Worm (Caenorhabditis elegans) whole organism, young adult: ENCODE results near the gene taf-10.
A peak's percentile ranks its signal among the peaks of the same experiment; 100 is the strongest.

Experiments used
- B0035.1 ChIP-seq: sonication (generic microtip); optimal IDR thresholded peaks from 2 replicates; lab custom pipeline; 2016; ENCODE audit warnings: missing genetic modification characterization, mild to moderate bottlenecking, missing compliant biosample characterization, missing genotype, missing genetic modification reagents
- B0261.1 ChIP-seq: sonication (generic microtip); optimal IDR thresholded peaks from 2 replicates; lab custom pipeline; 2016; ENCODE audit warnings: mild to moderate bottlenecking, missing genetic modification characterization, moderate library complexity, missing compliant biosample characterization
- D2030.7 ChIP-seq: fragments of 200-800 bp; sonication (Bioruptor generic); IDR thresholded peaks from 2 replicates; pipeline ENCODE4 v1.3.6; 2022; ENCODE audit warnings: missing genetic modification reagents, missing genetic modification characterization, missing compliant biosample characterization
- F39B2.1 ChIP-seq: fragments of 200-800 bp; sonication (Bioruptor generic); IDR thresholded peaks from 2 replicates; pipeline ENCODE4 v1.3.6; 2022; ENCODE audit warnings: missing genetic modification reagents, missing genetic modification characterization, missing compliant biosample characterization
- F49E8.2 ChIP-seq: sonication (generic microtip); optimal IDR thresholded peaks from 3 replicates; lab custom pipeline; 2017; ENCODE audit warnings: missing genetic modification characterization, mild to moderate bottlenecking, missing compliant biosample characterization, antibody characterized with exemption, moderate library complexity; ENCODE audit not compliant: insufficient read depth
- K11D2.4 ChIP-seq: fragments of 200-800 bp; sonication (Bioruptor generic); IDR thresholded peaks from 2 replicates; pipeline ENCODE4 v1.3.6; 2022; ENCODE audit warnings: missing genetic modification reagents, missing genetic modification characterization, missing compliant biosample characterization
- T26A5.8 ChIP-seq: sonication (generic microtip); optimal IDR thresholded peaks from 2 replicates; lab custom pipeline; 2016; ENCODE audit warnings: missing genetic modification characterization, missing compliant biosample characterization
- Y53G8AR.9 ChIP-seq: fragments of 200-800 bp; sonication (Bioruptor generic); conservative IDR thresholded peaks from 2 replicates; pipeline ENCODE4 v1.3.6; 2022; ENCODE audit warnings: missing genetic modification reagents, missing genetic modification characterization, missing compliant biosample characterization
- Y67H2A.10 ChIP-seq: fragments of 200-800 bp; sonication (Bioruptor generic); conservative IDR thresholded peaks from 2 replicates; pipeline ENCODE4 v1.3.6; 2022; ENCODE audit warnings: missing genetic modification reagents, missing genetic modification characterization, missing compliant biosample characterization
- akir-1 ChIP-seq: fragments of 200-800 bp; sonication (Bioruptor generic); optimal IDR thresholded peaks from 2 replicates; lab custom pipeline; 2018; ENCODE audit warnings: mild to moderate bottlenecking, missing genetic modification characterization, moderate library complexity, missing compliant biosample characterization
- athp-1 ChIP-seq: sonication (generic microtip); optimal IDR thresholded peaks from 2 replicates; lab custom pipeline; 2017; ENCODE audit warnings: mild to moderate bottlenecking, missing genetic modification characterization, missing compliant biosample characterization
- attf-6 ChIP-seq: fragments of 200-800 bp; sonication (Bioruptor generic); IDR thresholded peaks from 2 replicates; pipeline ENCODE4 v1.3.6; 2022; ENCODE audit warnings: missing genetic modification reagents, missing genetic modification characterization, missing compliant biosample characterization
- bed-1 ChIP-seq: fragments of 200-800 bp; sonication (Bioruptor generic); IDR thresholded peaks from 2 replicates; pipeline ENCODE4 v1.3.6; 2022; ENCODE audit warnings: missing genetic modification reagents, missing genetic modification characterization, missing compliant biosample characterization
- cebp-1 ChIP-seq, 2 experiments: fragments of 200-800 bp in 1 of 2; sonication (Bioruptor generic) in 1 of 2; sonication (generic microtip) in 1 of 2; IDR thresholded peaks in 1 of 2; optimal IDR thresholded peaks in 1 of 2; 2 replicates each; pipeline versions ENCODE4 v1.3.6 to Lab custom; 2017 to 2022; ENCODE audit warnings: missing compliant biosample characterization in 2 of 2, missing genetic modification characterization in 2 of 2, mild to moderate bottlenecking in 1 of 2, missing genetic modification reagents in 1 of 2, moderate library complexity in 1 of 2
- ceh-40 ChIP-seq: fragments of 200-800 bp; sonication (Bioruptor generic); IDR thresholded peaks from 2 replicates; pipeline ENCODE4 v1.3.6; 2022; ENCODE audit warnings: missing genetic modification characterization, missing compliant biosample characterization
- die-1 ChIP-seq: sonication (generic microtip); optimal IDR thresholded peaks from 2 replicates; lab custom pipeline; 2016; ENCODE audit warnings: missing genotype, mild to moderate bottlenecking, missing genetic modification characterization, missing compliant biosample characterization
- fkh-3 ChIP-seq: sonication (generic microtip); optimal IDR thresholded peaks from 2 replicates; lab custom pipeline; 2016; ENCODE audit warnings: mild to moderate bottlenecking, missing genetic modification characterization, missing compliant biosample characterization
- hlh-12 ChIP-seq: sonication (generic microtip); optimal IDR thresholded peaks from 2 replicates; lab custom pipeline; 2016; ENCODE audit warnings: missing genetic modification characterization, missing compliant biosample characterization
- hmg-1.2 ChIP-seq: fragments of 200-800 bp; sonication (Bioruptor generic); IDR thresholded peaks from 2 replicates; pipeline ENCODE4 v1.3.6; 2022; ENCODE audit warnings: missing genetic modification reagents, missing genetic modification characterization, missing compliant biosample characterization
- hsf-1 ChIP-seq: fragments of 200-800 bp; sonication (Bioruptor generic); IDR thresholded peaks from 2 replicates; pipeline ENCODE4 v1.3.6; 2022; ENCODE audit warnings: missing genetic modification reagents, missing genetic modification characterization, missing compliant biosample characterization
- lag-1 ChIP-seq: fragments of 200-800 bp; sonication (Bioruptor generic); IDR thresholded peaks from 2 replicates; pipeline ENCODE4 v1.3.6; 2022; ENCODE audit warnings: missing genetic modification reagents, missing genetic modification characterization, missing compliant biosample characterization
- lin-40 ChIP-seq: sonication (generic microtip); optimal IDR thresholded peaks from 2 replicates; lab custom pipeline; 2016; ENCODE audit warnings: missing genetic modification characterization, mild to moderate bottlenecking, missing compliant biosample characterization, missing genotype, missing genetic modification reagents
- madf-10 ChIP-seq: sonication (generic microtip); optimal IDR thresholded peaks from 2 replicates; lab custom pipeline; 2016; ENCODE audit warnings: mild to moderate bottlenecking, missing genetic modification characterization, missing compliant biosample characterization
- madf-6 ChIP-seq: fragments of 200-800 bp; sonication (Bioruptor generic); IDR thresholded peaks from 2 replicates; pipeline ENCODE4 v1.3.6; 2022; ENCODE audit warnings: missing genetic modification reagents, missing genetic modification characterization, missing compliant biosample characterization
- mel-28 ChIP-seq: sonication (generic microtip); optimal IDR thresholded peaks from 2 replicates; lab custom pipeline; 2016; ENCODE audit warnings: borderline replicate concordance, mild to moderate bottlenecking, missing genetic modification characterization, missing compliant biosample characterization
- mes-4 ChIP-seq: sonication (generic microtip); optimal IDR thresholded peaks from 2 replicates; lab custom pipeline; 2016; ENCODE audit warnings: missing genotype, missing genetic modification characterization, missing compliant biosample characterization
- nfya-1 ChIP-seq: sonication (generic microtip); optimal IDR thresholded peaks from 2 replicates; lab custom pipeline; 2017; ENCODE audit warnings: antibody characterized with exemption, missing compliant biosample characterization, missing genetic modification characterization, borderline replicate concordance; ENCODE audit not compliant: insufficient read depth
- nfya-2 ChIP-seq: fragments of 200-800 bp; sonication (Bioruptor generic); IDR thresholded peaks from 2 replicates; pipeline ENCODE4 v1.3.6; 2022; ENCODE audit warnings: missing genetic modification reagents, missing genetic modification characterization, missing compliant biosample characterization
- nfyb-1 ChIP-seq: fragments of 200-800 bp; sonication (Bioruptor generic); IDR thresholded peaks from 2 replicates; pipeline ENCODE4 v1.3.6; 2022; ENCODE audit warnings: missing genetic modification reagents, missing genetic modification characterization, missing compliant biosample characterization
- nhr-80 ChIP-seq: sonication (generic microtip); optimal IDR thresholded peaks from 2 replicates; lab custom pipeline; 2016; ENCODE audit warnings: missing genetic modification characterization, missing compliant biosample characterization
- rcor-1 ChIP-seq: fragments of 200-800 bp; sonication (Bioruptor generic); IDR thresholded peaks from 2 replicates; pipeline ENCODE4 v1.3.6; 2022; ENCODE audit warnings: missing genetic modification reagents, missing genetic modification characterization, missing compliant biosample characterization
- rec-8 ChIP-seq, 2 experiments: sonication (generic microtip); optimal IDR thresholded peaks; 2 replicates each; lab custom pipeline; 2016; ENCODE audit warnings: mild to moderate bottlenecking in 2 of 2, missing genetic modification characterization in 2 of 2, missing genetic modification reagents in 2 of 2, missing genotype in 2 of 2, missing biosample characterization in 1 of 2, missing compliant biosample characterization in 1 of 2, moderate library complexity in 1 of 2
- repo-1 ChIP-seq: sonication (generic microtip); optimal IDR thresholded peaks from 2 replicates; lab custom pipeline; 2017; ENCODE audit warnings: mild to moderate bottlenecking, missing genetic modification characterization, missing compliant biosample characterization
- rpc-1 ChIP-seq, 2 experiments: fragments of 150-350 bp in 1 of 2; sonication (generic microtip) in 1 of 2; optimal IDR thresholded peaks; 2 replicates each; lab custom pipeline; 2014 to 2018; ENCODE audit warnings: missing biosample characterization in 1 of 2, missing genetic modification characterization in 1 of 2, missing genetic modification reagents in 1 of 2, missing genotype in 1 of 2
- sea-2 ChIP-seq: fragments of 200-800 bp; sonication (Bioruptor generic); IDR thresholded peaks from 2 replicates; pipeline ENCODE4 v1.3.6; 2022; ENCODE audit warnings: missing genetic modification characterization, missing compliant biosample characterization
- snpc-4 ChIP-seq, 5 experiments: fragments of 150-350 bp in 1 of 5; sonication (generic microtip) in 4 of 5; optimal IDR thresholded peaks; 2 replicates each; lab custom pipeline; 2014 to 2018; ENCODE audit warnings: missing genetic modification characterization in 5 of 5, missing biosample characterization in 3 of 5, antibody characterized with exemption in 2 of 5, mild to moderate bottlenecking in 2 of 5, missing compliant biosample characterization in 2 of 5, missing genotype in 2 of 5, moderate library complexity in 2 of 5, missing genetic modification reagents in 1 of 5
- xnd-1 ChIP-seq: sonication (generic microtip); optimal IDR thresholded peaks from 2 replicates; lab custom pipeline; 2016; ENCODE audit warnings: missing genotype, missing genetic modification reagents, missing genetic modification characterization, missing compliant biosample characterization
- ztf-18 ChIP-seq: sonication (generic microtip); optimal IDR thresholded peaks from 2 replicates; lab custom pipeline; 2016; ENCODE audit warnings: missing genotype, mild to moderate bottlenecking, missing genetic modification characterization, missing compliant biosample characterization
- ztf-26 ChIP-seq: sonication (generic microtip); optimal IDR thresholded peaks from 2 replicates; lab custom pipeline; 2017; ENCODE audit warnings: missing genetic modification characterization, missing compliant biosample characterization

taf-10 gene

DNA sequence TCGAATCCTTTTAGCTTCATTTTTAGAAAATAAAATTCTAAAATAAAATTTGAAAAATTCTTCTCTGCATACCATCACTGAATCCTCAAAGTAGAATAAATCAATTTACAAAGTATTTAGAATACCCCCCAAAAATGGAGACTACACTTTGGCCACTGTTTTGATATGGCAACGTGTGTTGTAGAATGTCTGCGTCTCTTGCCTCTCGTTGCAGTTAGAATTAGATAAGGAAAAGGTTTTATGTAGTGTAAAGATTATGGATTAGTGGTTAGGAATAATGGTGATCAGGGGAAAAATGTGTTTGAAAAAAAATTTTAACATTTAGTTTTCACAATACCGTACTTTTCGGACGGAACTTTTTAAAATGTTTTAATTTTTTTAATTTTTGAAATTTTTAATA lies 33.1 kb downstream of the taf-10 start, which contains the start of gene prx-6:
TSS of gene prx-6 (minus strand) at position 129 of the 400 bp plus-strand sequence.
- no peak for TF ChIP-seq rcor-1 (GFP tag; lab: Robert Waterston, UW)
- peak; percentile 39 for TF ChIP-seq nhr-80 (tag; lab: Kevin White, UChicago)

DNA sequence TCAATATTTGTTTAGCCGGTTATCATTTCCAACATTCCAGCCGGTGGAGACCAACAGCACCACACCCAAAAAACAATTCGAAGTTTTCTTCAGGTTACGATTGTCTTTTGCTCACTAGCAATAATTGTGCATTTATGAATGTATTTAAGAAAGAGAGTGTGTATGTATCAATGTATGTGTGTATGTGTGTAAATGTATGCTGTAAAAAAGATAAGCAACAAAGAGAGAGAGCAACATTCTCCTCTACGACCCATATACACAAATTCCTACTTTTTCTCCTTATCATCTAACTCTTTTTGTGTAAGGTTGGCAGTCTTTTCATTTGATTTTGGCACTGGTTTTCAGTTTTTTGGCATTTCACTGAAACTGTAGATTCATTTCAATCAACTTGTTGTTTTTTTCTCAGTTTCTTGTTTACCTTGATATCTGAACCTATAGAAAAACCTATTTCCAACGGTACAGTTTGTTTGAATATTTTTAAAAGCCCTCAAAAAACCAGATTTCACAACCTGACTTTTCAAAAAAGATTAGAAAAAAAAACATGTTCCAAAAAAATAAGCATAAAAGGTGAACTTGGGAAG lies 34.1 kb downstream of the taf-10 start:
- TF ChIP-seq die-1 (tag; lab: Kevin White, UChicago) (no peak), rec-8 (tag; optimal IDR thresholded peaks at IDR 0.05; lab: Kevin White, UChicago) (no peak), nhr-80 (tag; lab: Kevin White, UChicago) (peak; percentile 72)

DNA sequence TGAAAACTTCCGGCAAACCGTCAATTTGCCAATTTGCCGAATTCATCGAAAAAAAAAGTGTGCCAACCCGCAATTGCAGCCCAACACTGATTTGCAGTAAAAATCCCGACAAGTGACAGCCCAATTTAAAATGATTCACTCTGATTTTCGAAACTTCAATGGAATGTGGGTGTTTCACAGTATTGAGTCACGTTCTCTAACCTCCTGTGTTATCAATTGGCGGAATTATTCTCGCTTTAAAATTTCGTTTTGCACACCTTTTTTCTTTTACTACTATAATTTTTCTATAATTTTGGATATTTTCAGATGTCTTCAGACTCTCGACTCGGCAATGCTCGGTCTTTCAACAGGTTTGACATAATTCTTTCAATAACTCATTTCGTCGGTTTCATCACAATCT lies 35.4 kb downstream of the taf-10 start, which contains the start of gene F39G3.5:
TSS of gene F39G3.5 (plus strand) at position 301 of the 400 bp plus-strand sequence.
- no peak for TF ChIP-seq sea-2
- TF ChIP-seq hsf-1, result no peak
- TF ChIP-seq ztf-18 (tag; lab: Kevin White, UChicago), result no peak
- no peak for TF ChIP-seq hmg-1.2
- no peak for TF ChIP-seq F49E8.2 (tag; lab: Kevin White, UChicago)
- TF ChIP-seq madf-10 (tag; lab: Kevin White, UChicago), result no peak
- no peak for TF ChIP-seq rpc-1 (optimal IDR thresholded peaks at IDR 0.05; lab: Kevin White, UChicago)
- TF ChIP-seq rpc-1 (tag; optimal IDR thresholded peaks at IDR 0.05; lab: Kevin White, UChicago), result no peak
- TF ChIP-seq repo-1 (tag; lab: Kevin White, UChicago), result no peak
- TF ChIP-seq Y53G8AR.9, result no peak
- TF ChIP-seq, all 124 proteins: peak for 0

DNA sequence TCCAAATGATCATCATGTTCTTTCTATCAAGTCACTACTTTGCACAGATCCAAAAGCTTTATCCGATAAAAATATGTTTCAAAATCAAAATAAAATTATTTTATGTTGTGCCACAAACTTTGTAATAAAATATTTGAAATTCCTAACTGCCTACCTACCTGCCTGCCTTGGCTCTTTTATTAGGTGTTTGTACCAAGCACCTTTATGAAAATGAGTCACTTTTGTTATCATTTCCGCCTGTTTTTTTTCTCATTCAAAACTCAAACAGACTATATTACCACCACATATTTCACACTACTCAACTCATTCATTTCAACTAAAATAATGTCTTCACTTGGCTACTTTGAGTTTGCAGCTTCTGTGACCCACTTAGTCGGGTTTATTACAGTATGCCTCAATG lies 37.5 kb downstream of the taf-10 start, which contains the start of gene F39G3.4:
TSS of gene F39G3.4 (plus strand) at position 301 of the 400 bp plus-strand sequence.
- TF ChIP-seq hlh-12, result no peak
- TF ChIP-seq xnd-1 (tag; lab: Kevin White, UChicago), result no peak
- TF ChIP-seq rpc-1 (optimal IDR thresholded peaks at IDR 0.05; lab: Kevin White, UChicago), result no peak
- no peak for TF ChIP-seq rpc-1 (tag; optimal IDR thresholded peaks at IDR 0.05; lab: Kevin White, UChicago)
- no peak for TF ChIP-seq B0261.1 (tag; lab: Kevin White, UChicago)
- no peak for TF ChIP-seq mes-4 (tag; lab: Kevin White, UChicago)
- no peak for TF ChIP-seq akir-1 (GFP tag; lab: Kevin White, UChicago)
- TF ChIP-seq nfya-2 (GFP tag; lab: Robert Waterston, UW), result no peak
- no peak for TF ChIP-seq attf-6 (GFP tag; lab: Robert Waterston, UW)
- no peak for TF ChIP-seq Y67H2A.10 (GFP tag; lab: Robert Waterston, UW)
- TF ChIP-seq D2030.7 (GFP tag; lab: Robert Waterston, UW), result no peak

DNA sequence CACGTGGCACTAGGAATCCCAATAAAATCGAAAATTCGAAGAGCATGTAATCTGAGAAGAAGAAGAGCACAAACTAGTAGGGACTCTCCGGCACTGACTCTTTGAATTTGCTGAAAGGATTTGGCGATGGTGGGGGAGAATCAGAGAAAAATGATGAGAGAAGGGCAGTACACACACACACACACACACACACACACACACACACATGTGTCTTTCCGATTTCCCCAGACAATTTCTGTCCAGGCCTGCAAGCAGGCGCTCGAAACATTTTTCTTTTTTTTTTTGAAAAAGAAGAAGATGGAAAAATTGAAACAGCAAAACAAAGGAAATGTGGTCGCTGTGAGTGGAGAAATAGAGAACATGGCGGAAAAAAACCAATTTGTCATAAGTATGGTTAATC lies 43.2 kb downstream of the taf-10 start, which contains the start of gene tig-2:
TSS of gene tig-2 (minus strand) at position 87 of the 400 bp plus-strand sequence.
- TF ChIP-seq nfyb-1 (GFP tag; lab: Robert Waterston, UW) (0 out of 2 replicates have a peak, but pooled peaks have one; percentile 22), snpc-4 (GFP tag; optimal IDR thresholded peaks at IDR 0.05; lab: Kevin White, UChicago) (no peak), snpc-4 (tag; optimal IDR thresholded peaks at IDR 0.05; lab: Kevin White, UChicago) (no peak), madf-6 (GFP tag; lab: Robert Waterston, UW) (no peak), T26A5.8 (no peak), B0035.1 (tag; lab: Kevin White, UChicago) (no peak), cebp-1 (GFP tag; IDR thresholded peaks at IDR 0.05; lab: Robert Waterston, UW) (no peak), cebp-1 (tag; optimal IDR thresholded peaks at IDR 0.05; lab: Kevin White, UChicago) (peak; percentile 40), mes-4 (tag; lab: Kevin White, UChicago) (no peak), athp-1 (no peak), bed-1 (GFP tag; lab: Robert Waterston, UW) (no peak), hlh-12 (no peak), mel-28 (no peak), fkh-3 (no peak), lin-40 (tag; lab: Kevin White, UChicago) (no peak), ztf-26 (tag; lab: Kevin White, UChicago) (peak; percentile 38), F39B2.1 (no peak), lag-1 (no peak), nfya-1 (tag; lab: Kevin White, UChicago) (no peak), K11D2.4 (peak; percentile 52; the same call in 1 of the 2 replicates), ceh-40 (GFP tag; lab: Robert Waterston, UW) (no peak)
